Fruit fly (Drosophila melanogaster): Measurements from ENCODE around the gene CG43402.

dm6 chr2L:1448188-1448587 lies 5.8 kb downstream of the CG43402 start:
- TF ChIP-seq psq (optimal IDR thresholded peaks at IDR 0.05) (no peak), pan (optimal IDR thresholded peaks at IDR 0.05) (no peak), CG8478 (optimal IDR thresholded peaks at IDR 0.05) (no peak)

Measured in whole organism.